Fruit fly (Drosophila melanogaster): Measurements from ENCODE around the gene Alms1b.

Gene Alms1b

dm6 chrX:4679813-4680381, 49.2 kb upstream of the Alms1b start (continued):
- TF ChIP-seq dmrt11E (tag; optimal IDR thresholded peaks at IDR 0.05), result peak; percentile 50
- TF ChIP-seq nerfin-1 (tag; optimal IDR thresholded peaks at IDR 0.05), result peak; percentile 33
- TF ChIP-seq CG15011 (GFP tag; optimal IDR thresholded peaks at IDR 0.05), result peak; percentile 28
- TF ChIP-seq croc (GFP tag; conservative IDR thresholded peaks at IDR 0.05), result no peak
- TF ChIP-seq da (GFP tag; optimal IDR thresholded peaks at IDR 0.05), result no peak
- no peak for TF ChIP-seq gfzf (GFP tag; optimal IDR thresholded peaks at IDR 0.05)
- peak; percentile 47 to 60 for TF ChIP-seq dpn (GFP tag; optimal IDR thresholded peaks at IDR 0.05)
- no peak for TF ChIP-seq CG3995 (GFP tag; optimal IDR thresholded peaks at IDR 0.05)
- TF ChIP-seq CG32532 (GFP tag; IDR thresholded peaks at IDR 0.05), result peak; percentile 72
- peak; percentile 64 for TF ChIP-seq vvl (GFP tag; IDR thresholded peaks at IDR 0.05)
- TF ChIP-seq sna (GFP tag; IDR thresholded peaks at IDR 0.05; ENCODE audit: partially characterized antibody), result no peak
- TF ChIP-seq Fer1 (GFP tag; optimal IDR thresholded peaks at IDR 0.05), result peak; percentile 57
- TF ChIP-seq run (tag; optimal IDR thresholded peaks at IDR 0.05), result peak; percentile 8
- TF ChIP-seq lilli (GFP tag; optimal IDR thresholded peaks at IDR 0.05), result peak; percentile 70
- peak; percentile 24 for TF ChIP-seq cwo (GFP tag; optimal IDR thresholded peaks at IDR 0.05)
- TF ChIP-seq CG2712 (tag; optimal IDR thresholded peaks at IDR 0.05), result peak; percentile 51
- no peak for TF ChIP-seq CkIIα-i1 (GFP tag; IDR thresholded peaks at IDR 0.05)
- peak; percentile 13 for TF ChIP-seq CG5245 (GFP tag; optimal IDR thresholded peaks at IDR 0.05)
- TF ChIP-seq CG7357 (GFP tag; IDR thresholded peaks at IDR 0.05), result peak; percentile 43; the same call in 2 of the 3 replicates
- TF ChIP-seq az2 (GFP tag; optimal IDR thresholded peaks at IDR 0.05), result peak; percentile 40
- TF ChIP-seq cad (GFP tag; optimal IDR thresholded peaks at IDR 0.05), result no peak
- no peak for TF ChIP-seq luna (GFP tag; optimal IDR thresholded peaks at IDR 0.05)
- TF ChIP-seq CG11696 (GFP tag; IDR thresholded peaks at IDR 0.05), result no peak
- TF ChIP-seq CG3065 (GFP tag; optimal IDR thresholded peaks at IDR 0.05), result no peak
- TF ChIP-seq CG1832 (GFP tag; optimal IDR thresholded peaks at IDR 0.05), result no peak
- TF ChIP-seq danr (GFP tag; IDR thresholded peaks at IDR 0.05), result 0 out of 2 replicates have a peak, but pooled peaks have one; percentile 6
- no peak for TF ChIP-seq CG6813 (GFP tag; optimal IDR thresholded peaks at IDR 0.05)
- TF ChIP-seq corto (GFP tag; optimal IDR thresholded peaks at IDR 0.05), result no peak
- peak; percentile 57; the same call in 2 of the 3 replicates for TF ChIP-seq B-H1 (GFP tag; IDR thresholded peaks at IDR 0.05)
- TF ChIP-seq CG12659 (GFP tag; optimal IDR thresholded peaks at IDR 0.05), result peak; percentile 27
- peak; percentile 19 for TF ChIP-seq CG15696 (tag; optimal IDR thresholded peaks at IDR 0.05)
- peak; percentile 58 for TF ChIP-seq CG4424 (GFP tag; optimal IDR thresholded peaks at IDR 0.05)
- TF ChIP-seq bigmax (GFP tag; optimal IDR thresholded peaks at IDR 0.05), result no peak
- TF ChIP-seq CG8478 (optimal IDR thresholded peaks at IDR 0.05), result no peak
- peak; percentile 62 for TF ChIP-seq CG9797 (GFP tag; optimal IDR thresholded peaks at IDR 0.05)
- TF ChIP-seq CG2120 (GFP tag; optimal IDR thresholded peaks at IDR 0.05), result peak; percentile 69
- peak; percentile 39 for TF ChIP-seq cato (GFP tag; optimal IDR thresholded peaks at IDR 0.05; ENCODE audit: borderline replicate concordance)
- peak; percentile 90 for TF ChIP-seq zf30C (GFP tag; optimal IDR thresholded peaks at IDR 0.05)
- peak; percentile 68 for TF ChIP-seq Drgx (GFP tag; IDR thresholded peaks at IDR 0.05)
- TF ChIP-seq Sry-δ (GFP tag; optimal IDR thresholded peaks at IDR 0.05), result peak; percentile 20
- TF ChIP-seq ase (GFP tag; IDR thresholded peaks at IDR 0.05), result no peak
- no peak for TF ChIP-seq Stat92E (GFP tag; optimal IDR thresholded peaks at IDR 0.05)
- TF ChIP-seq ap (GFP tag; IDR thresholded peaks at IDR 0.05), result 0 out of 2 replicates have a peak, but pooled peaks have one; percentile 14
- TF ChIP-seq ham (GFP tag; IDR thresholded peaks at IDR 0.05), result no peak
- peak; percentile 64 for TF ChIP-seq Dip3 (GFP tag; optimal IDR thresholded peaks at IDR 0.05)
- no peak for TF ChIP-seq CG10321 (GFP tag; IDR thresholded peaks at IDR 0.05)
- peak; percentile 55 for TF ChIP-seq grau (tag; optimal IDR thresholded peaks at IDR 0.05)
- peak; percentile 43 for TF ChIP-seq Hand (GFP tag; optimal IDR thresholded peaks at IDR 0.05)
- no peak for TF ChIP-seq Dll (GFP tag; IDR thresholded peaks at IDR 0.05; ENCODE audit: partially characterized antibody)
- TF ChIP-seq HLH3B (GFP tag; IDR thresholded peaks at IDR 0.05), result peak; percentile 49; the same call in 1 of the 2 replicates
